Comparison of ENCODE assay signal across 6 worm cellular contexts in genomic region chrV:9860337-9860736, ce11.
TF ChIP-seq lines count a peak whose summit lies in the region.

No protein-coding gene starts in this region.

TF ChIP-seq in whole organism, L1 larva, 84 proteins besides CTCF, POLR2A, EP300 and RAD21:
- TF ChIP-seq blmp-1 (tag; optimal IDR thresholded peaks at IDR 0.05; lab: Kevin White, UChicago) (peak; percentile 25), jun-1 (tag; optimal IDR thresholded peaks at IDR 0.05; lab: Kevin White, UChicago) (no peak), lsy-2 (tag; optimal IDR thresholded peaks at IDR 0.05; lab: Kevin White, UChicago) (peak; percentile 66 to 70), xbp-1 (tag; optimal IDR thresholded peaks at IDR 0.05; lab: Kevin White, UChicago) (peak; percentile 99)
TF ChIP-seq in whole organism, L1 larva: peak in this region for 3.

TF ChIP-seq in whole organism, L3 larva, 47 proteins besides CTCF, POLR2A, EP300 and RAD21:
- peak; percentile 99 for TF ChIP-seq nfya-1 (tag; optimal IDR thresholded peaks at IDR 0.05; lab: Kevin White, UChicago; ENCODE audit: insufficient read depth)
- peak; percentile 80 for TF ChIP-seq lsy-12 (tag; optimal IDR thresholded peaks at IDR 0.05; lab: Kevin White, UChicago)
- no peak for TF ChIP-seq egl-27 (tag; optimal IDR thresholded peaks at IDR 0.05; lab: Kevin White, UChicago)

TF ChIP-seq in whole organism, L4 larva, 104 proteins besides CTCF, POLR2A, EP300 and RAD21:
- TF ChIP-seq D1046.2 (GFP tag; IDR thresholded peaks at IDR 0.05; lab: Robert Waterston, UW), result no peak
- TF ChIP-seq aha-1 (tag; lab: Kevin White, UChicago), result peak; percentile 50
- no peak for TF ChIP-seq ama-1 (optimal IDR thresholded peaks at IDR 0.05; lab: Kevin White, UChicago)
TF ChIP-seq in whole organism, L4 larva: peak in this region for 1.

TF ChIP-seq in whole organism, late embryonic, 69 proteins besides CTCF, POLR2A, EP300 and RAD21:
- TF ChIP-seq K09A11.1 (tag; optimal IDR thresholded peaks at IDR 0.05; lab: Kevin White, UChicago; ENCODE audit: insufficient read depth), result no peak
- peak; percentile 91 for TF ChIP-seq nfya-1 (tag; optimal IDR thresholded peaks at IDR 0.05; lab: Kevin White, UChicago)
- no peak for TF ChIP-seq gmeb-2 (tag; optimal IDR thresholded peaks at IDR 0.05; lab: Kevin White, UChicago)
- no peak for TF ChIP-seq pqm-1 (tag; optimal IDR thresholded peaks at IDR 0.05; lab: Kevin White, UChicago)
- no peak for TF ChIP-seq ref-2 (tag; optimal IDR thresholded peaks at IDR 0.05; lab: Kevin White, UChicago)

TF ChIP-seq in whole organism, mixed stage, embryonic, 35 proteins besides CTCF, POLR2A, EP300 and RAD21:
- no peak for TF ChIP-seq hlh-1 (tag; optimal IDR thresholded peaks at IDR 0.05; lab: Kevin White, UChicago)
- TF ChIP-seq lsy-2 (tag; optimal IDR thresholded peaks at IDR 0.05; lab: Kevin White, UChicago), result peak; percentile 67

TF ChIP-seq in whole organism, young adult, 124 proteins besides CTCF, POLR2A, EP300 and RAD21:
- TF ChIP-seq sdz-38 (tag; optimal IDR thresholded peaks at IDR 0.05; lab: Kevin White, UChicago), result no peak
- peak; percentile 92 for TF ChIP-seq nfyb-1 (GFP tag; IDR thresholded peaks at IDR 0.05; lab: Robert Waterston, UW)
